Fruit fly (Drosophila melanogaster): ENCODE measurements around the gene beat-IIIa.
A peak's percentile ranks its signal among the peaks of the same experiment; 100 is the strongest.

Gene beat-IIIa

dm6 chr2L:17207072-17207471 is 76.2 kb downstream of the beat-IIIa start (continued):
- no peak for TF ChIP-seq HLH3B (GFP tag; IDR thresholded peaks at IDR 0.05)
- no peak for TF ChIP-seq peb (GFP tag; IDR thresholded peaks at IDR 0.05)
- no peak for TF ChIP-seq CG1602 (GFP tag; optimal IDR thresholded peaks at IDR 0.05)
- TF ChIP-seq Xbp1 (GFP tag; optimal IDR thresholded peaks at IDR 0.05), result no peak
- no peak for TF ChIP-seq trem (tag; optimal IDR thresholded peaks at IDR 0.05)
- no peak for TF ChIP-seq Mrtf (GFP tag; IDR thresholded peaks at IDR 0.05)
- TF ChIP-seq Atf6 (GFP tag; IDR thresholded peaks at IDR 0.05), result no peak
- no peak for TF ChIP-seq Poxn (GFP tag; IDR thresholded peaks at IDR 0.05)
- peak; percentile 70 for TF ChIP-seq CG18599 (GFP tag; optimal IDR thresholded peaks at IDR 0.05)
- no peak for TF ChIP-seq sna (GFP tag; IDR thresholded peaks at IDR 0.05; ENCODE audit: partially characterized antibody)
- no peak for TF ChIP-seq CG17328 (GFP tag; IDR thresholded peaks at IDR 0.05)
- TF ChIP-seq oc (tag; optimal IDR thresholded peaks at IDR 0.05), result no peak
- TF ChIP-seq Med (GFP tag), result no peak
- no peak for TF ChIP-seq crp (GFP tag; optimal IDR thresholded peaks at IDR 0.05)
- TF ChIP-seq ssp (GFP tag; IDR thresholded peaks at IDR 0.05), result no peak
- peak; percentile 7 for TF ChIP-seq sug (tag; optimal IDR thresholded peaks at IDR 0.05)
- TF ChIP-seq CG13624 (GFP tag; optimal IDR thresholded peaks at IDR 0.05), result no peak
- TF ChIP-seq cwo (GFP tag; optimal IDR thresholded peaks at IDR 0.05), result peak; percentile 12
- TF ChIP-seq gro (GFP tag; optimal IDR thresholded peaks at IDR 0.05), result no peak
- no peak for TF ChIP-seq CG12104 (GFP tag; optimal IDR thresholded peaks at IDR 0.05)
- TF ChIP-seq CG9817 (tag; optimal IDR thresholded peaks at IDR 0.05), result no peak
- peak; percentile 17 for TF ChIP-seq CG6765 (GFP tag; optimal IDR thresholded peaks at IDR 0.05)
- TF ChIP-seq chn (GFP tag; optimal IDR thresholded peaks at IDR 0.05), result no peak
- TF ChIP-seq Trl (optimal IDR thresholded peaks at IDR 0.05), result no peak
- no peak for TF ChIP-seq Trl (GFP tag; optimal IDR thresholded peaks at IDR 0.05)
- no peak for TF ChIP-seq dan (GFP tag; IDR thresholded peaks at IDR 0.05)
- TF ChIP-seq CG4328 (GFP tag; optimal IDR thresholded peaks at IDR 0.05), result no peak
- TF ChIP-seq CG12391 (tag; optimal IDR thresholded peaks at IDR 0.05), result peak; percentile 28
- TF ChIP-seq dpn (GFP tag; optimal IDR thresholded peaks at IDR 0.05), result no peak
- no peak for TF ChIP-seq Atf3 (GFP tag; optimal IDR thresholded peaks at IDR 0.05)
- no peak for TF ChIP-seq CG43689 (GFP tag; IDR thresholded peaks at IDR 0.05)
- TF ChIP-seq Blimp-1 (GFP tag; optimal IDR thresholded peaks at IDR 0.05), result peak; percentile 18
- no peak for TF ChIP-seq Dref (GFP tag; IDR thresholded peaks at IDR 0.05)
- no peak for TF ChIP-seq ara (GFP tag; IDR thresholded peaks at IDR 0.05)
- peak; percentile 27 for TF ChIP-seq CG2712 (tag; optimal IDR thresholded peaks at IDR 0.05)
- TF ChIP-seq Abd-B (GFP tag; optimal IDR thresholded peaks at IDR 0.05), result peak; percentile 24
- no peak for TF ChIP-seq zfh1 (GFP tag; IDR thresholded peaks at IDR 0.05)
- no peak for TF ChIP-seq emc (GFP tag; optimal IDR thresholded peaks at IDR 0.05)
- TF ChIP-seq CG11723 (GFP tag; optimal IDR thresholded peaks at IDR 0.05), result no peak
- no peak for TF ChIP-seq ftz-f1 (GFP tag; optimal IDR thresholded peaks at IDR 0.05)
- TF ChIP-seq CG42726 (GFP tag; IDR thresholded peaks at IDR 0.05; ENCODE audit: partially characterized antibody), result no peak
- TF ChIP-seq hth (optimal IDR thresholded peaks at IDR 0.05), result no peak
- no peak for TF ChIP-seq seq (GFP tag; IDR thresholded peaks at IDR 0.05)
- no peak for TF ChIP-seq CG2202 (tag; optimal IDR thresholded peaks at IDR 0.05)
- TF ChIP-seq Mad (GFP tag; optimal IDR thresholded peaks at IDR 0.05), result no peak
- no peak for TF ChIP-seq twi (tag; optimal IDR thresholded peaks at IDR 0.05)
- TF ChIP-seq lbe (GFP tag; optimal IDR thresholded peaks at IDR 0.05), result no peak
- no peak for TF ChIP-seq Atf-2 (GFP tag; optimal IDR thresholded peaks at IDR 0.05)
- TF ChIP-seq bcd (GFP tag; optimal IDR thresholded peaks at IDR 0.05), result peak; percentile 0
- TF ChIP-seq grn (GFP tag; optimal IDR thresholded peaks at IDR 0.05), result no peak
- no peak for TF ChIP-seq ro (GFP tag; IDR thresholded peaks at IDR 0.05)
- no peak for TF ChIP-seq CG13287 (GFP tag; IDR thresholded peaks at IDR 0.05; ENCODE audit: partially characterized antibody)
- peak; percentile 53 for TF ChIP-seq CG31441 (GFP tag; IDR thresholded peaks at IDR 0.05)
